Worm (Caenorhabditis elegans) whole organism, L4/young adult: ENCODE results near the gene fem-1.

ENCODE experiments used
- W03F9.2 ChIP-seq: fragments of 150-350 bp; optimal IDR thresholded peaks from 2 replicates; lab custom pipeline; 2014; ENCODE audit warnings: missing biosample characterization, missing genetic modification characterization
- dao-5 ChIP-seq: sonication (generic microtip); optimal IDR thresholded peaks from 2 replicates; lab custom pipeline; 2016; ENCODE audit warnings: missing genotype, missing genetic modification characterization, moderate library complexity, missing compliant biosample characterization
- him-1 ChIP-seq: sonication (generic microtip); optimal IDR thresholded peaks from 2 replicates; lab custom pipeline; 2016; ENCODE audit warnings: missing genotype, missing genetic modification reagents, missing genetic modification characterization, missing compliant biosample characterization

ce11 chrIV:5506642-5507041 lies 31.1 kb downstream of the fem-1 start:
- TF ChIP-seq him-1 (tag; lab: Kevin White, UChicago) = no peak
- no peak for TF ChIP-seq dao-5
- TF ChIP-seq W03F9.2 (tag; lab: Kevin White, UChicago) = no peak
